Worm (Caenorhabditis elegans): Measurements from ENCODE around the gene F45E1.4.

DNA sequence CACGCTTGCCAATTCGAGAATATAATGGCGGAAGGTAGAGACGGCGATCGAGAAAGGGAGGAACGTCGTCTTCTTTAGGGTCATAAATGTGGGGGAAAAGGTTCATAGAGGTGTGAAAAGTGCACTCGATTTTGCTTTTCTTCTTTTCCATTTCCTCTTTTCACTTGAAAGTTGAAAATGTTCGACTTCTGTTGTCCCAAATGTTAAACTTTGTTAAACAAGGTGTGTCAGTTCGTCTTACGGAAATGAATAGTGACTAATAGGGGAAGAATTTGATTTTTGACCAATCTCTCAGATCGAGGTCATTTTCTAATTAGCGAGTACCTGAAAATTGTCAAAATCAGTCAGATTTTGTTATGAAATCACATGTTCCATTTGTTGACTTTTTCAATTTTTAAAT is 19.1 kb downstream of the F45E1.4 start:
- no peak for TF ChIP-seq ceh-32 (tag; optimal IDR thresholded peaks at IDR 0.05; ENCODE audit: poor library complexity)
- TF ChIP-seq pha-4 (GFP tag; IDR thresholded peaks at IDR 0.05) = no peak
- TF ChIP-seq pha-4 (tag; optimal IDR thresholded peaks at IDR 0.05) = no peak
- TF ChIP-seq nhr-77 (tag; optimal IDR thresholded peaks at IDR 0.05) = no peak
- TF ChIP-seq zip-2 (tag; optimal IDR thresholded peaks at IDR 0.05) = no peak
- no peak for TF ChIP-seq F49E8.2 (tag; optimal IDR thresholded peaks at IDR 0.05; ENCODE audit: borderline replicate concordance)
- TF ChIP-seq skn-1 (tag; optimal IDR thresholded peaks at IDR 0.05) = no peak
- TF ChIP-seq jun-1 (tag; optimal IDR thresholded peaks at IDR 0.05) = no peak
- TF ChIP-seq set-16 (GFP tag; IDR thresholded peaks at IDR 0.05) = no peak
- TF ChIP-seq nhr-48 (tag; optimal IDR thresholded peaks at IDR 0.05) = no peak
